Fruit fly (Drosophila melanogaster) whole organism, embryonic: ENCODE results near the gene CG14043.

Source experiments
- Adf1 ChIP-seq: fragments of 200-800 bp; sonication (Bioruptor generic); IDR thresholded peaks from 2 replicates; pipeline ENCODE4 v1.3.6; 2022; ENCODE audit warnings: missing biosample characterization, missing genetic modification characterization
- Antp ChIP-seq: fragments of 200-800 bp; sonication (Bioruptor generic); optimal IDR thresholded peaks from 3 replicates; lab custom pipeline; 2016; ENCODE audit warnings: missing biosample characterization, missing genetic modification characterization
- CG10959 ChIP-seq: fragments of 200-800 bp; sonication (Bioruptor generic); IDR thresholded peaks from 2 replicates; pipeline ENCODE4 v1.3.6; 2022; ENCODE audit warnings: missing biosample characterization, missing genetic modification characterization
- CG12236 ChIP-seq: fragments of 200-800 bp; sonication (Bioruptor generic); optimal IDR thresholded peaks from 2 replicates; lab custom pipeline; 2016; ENCODE audit warnings: missing biosample characterization, missing genetic modification characterization
- CG12744 ChIP-seq: fragments of 200-800 bp; sonication (Bioruptor generic); optimal IDR thresholded peaks from 2 replicates; lab custom pipeline; 2016; ENCODE audit warnings: missing biosample characterization, missing genetic modification characterization
- CG14667 ChIP-seq: fragments of 200-800 bp; sonication (Bioruptor generic); IDR thresholded peaks from 2 replicates; pipeline ENCODE4 v1.3.6; 2022; ENCODE audit warnings: missing biosample characterization, missing genetic modification characterization
- CG17359 ChIP-seq: fragments of 200-800 bp; sonication (Bioruptor generic); optimal IDR thresholded peaks from 3 replicates; lab custom pipeline; 2018; ENCODE audit warnings: missing biosample characterization, mild to moderate bottlenecking, missing genetic modification characterization, moderate library complexity
- CG17361 ChIP-seq: fragments of 200-800 bp; sonication (Bioruptor generic); IDR thresholded peaks from 3 replicates; pipeline ENCODE4 v1.3.6; 2022; ENCODE audit warnings: missing biosample characterization, missing genetic modification characterization
- CG1832 ChIP-seq: fragments of 200-800 bp; sonication (Bioruptor generic); optimal IDR thresholded peaks from 2 replicates; lab custom pipeline; 2017; ENCODE audit warnings: missing biosample characterization, mild to moderate bottlenecking, missing genetic modification characterization, inconsistent platforms
- CG2712 ChIP-seq: fragments of 200-800 bp; optimal IDR thresholded peaks from 3 replicates; lab custom pipeline; 2019; ENCODE audit warnings: missing biosample characterization, mild to moderate bottlenecking, missing genetic modification characterization, moderate library complexity
- CG3726 ChIP-seq: fragments of 200-800 bp; sonication (Bioruptor generic); IDR thresholded peaks from 3 replicates; pipeline ENCODE4, ENCODE4 v1.3.6; 2022; ENCODE audit warnings: missing biosample characterization, missing genetic modification characterization
- CG4707 ChIP-seq: fragments of 200-800 bp; sonication (Bioruptor generic); optimal IDR thresholded peaks from 2 replicates; lab custom pipeline; 2018; ENCODE audit warnings: missing biosample characterization, mild to moderate bottlenecking, missing genetic modification characterization, moderate library complexity
- CG6765 ChIP-seq: fragments of 200-800 bp; sonication (Bioruptor generic); optimal IDR thresholded peaks from 3 replicates; lab custom pipeline; 2017; ENCODE audit warnings: missing biosample characterization, mild to moderate bottlenecking, missing genetic modification characterization
- CG8359 ChIP-seq: fragments of 200-800 bp; sonication (Bioruptor generic); optimal IDR thresholded peaks from 2 replicates; lab custom pipeline; 2017; ENCODE audit warnings: missing biosample characterization, mild to moderate bottlenecking, missing genetic modification characterization, borderline replicate concordance
- CG9437 ChIP-seq: fragments of 200-800 bp; sonication (Bioruptor generic); optimal IDR thresholded peaks from 2 replicates; lab custom pipeline; 2018; ENCODE audit warnings: missing biosample characterization, mild to moderate bottlenecking, missing genetic modification characterization
- CG9609 ChIP-seq: fragments of 200-800 bp; sonication (Bioruptor generic); optimal IDR thresholded peaks from 3 replicates; lab custom pipeline; 2016; ENCODE audit warnings: missing biosample characterization, missing genetic modification characterization
- CG9817 ChIP-seq: fragments of 200-800 bp; sonication (Bioruptor generic); optimal IDR thresholded peaks from 2 replicates; lab custom pipeline; 2018; ENCODE audit warnings: missing biosample characterization, mild to moderate bottlenecking, missing genetic modification characterization, moderate library complexity
- CTCF ChIP-seq: fragments of 200-800 bp; sonication (Bioruptor generic); optimal IDR thresholded peaks from 2 replicates; lab custom pipeline; 2017; ENCODE audit warnings: missing biosample characterization, mild to moderate bottlenecking, missing genetic modification characterization, moderate library complexity
- Deaf1 ChIP-seq: fragments of 200-800 bp; optimal IDR thresholded peaks from 3 replicates; lab custom pipeline; 2019; ENCODE audit warnings: missing biosample characterization, mild to moderate bottlenecking, missing genetic modification characterization, moderate library complexity
- Dip3 ChIP-seq: fragments of 200-800 bp; sonication (Bioruptor generic); optimal IDR thresholded peaks from 3 replicates; lab custom pipeline; 2016; ENCODE audit warnings: missing biosample characterization, missing genetic modification characterization
- Ets97D ChIP-seq: fragments of 200-800 bp; sonication (Bioruptor generic); optimal IDR thresholded peaks from 3 replicates; lab custom pipeline; 2016; ENCODE audit warnings: missing biosample characterization, missing genetic modification characterization
- Gug ChIP-seq: fragments of 200-800 bp; sonication (Bioruptor generic); IDR thresholded peaks from 4 replicates; pipeline ENCODE4 v1.3.6; 2022; ENCODE audit warnings: missing biosample characterization, missing genetic modification characterization
- HLH54F ChIP-seq: fragments of 200-800 bp; sonication (Bioruptor generic); optimal IDR thresholded peaks from 3 replicates; lab custom pipeline; 2016; ENCODE audit warnings: missing biosample characterization, missing genetic modification characterization
- HmgZ ChIP-seq: fragments of 200-800 bp; sonication (Bioruptor generic); optimal IDR thresholded peaks from 2 replicates; lab custom pipeline; 2018; ENCODE audit warnings: missing biosample characterization, mild to moderate bottlenecking, missing genetic modification characterization
- Lpt ChIP-seq: fragments of >200 bp; optimal IDR thresholded peaks from 2 replicates; lab custom pipeline; 2018; ENCODE audit warnings: missing biosample characterization, missing genetic modification characterization
- MTF-1 ChIP-seq: fragments of 200-800 bp; sonication (Bioruptor generic); optimal IDR thresholded peaks from 2 replicates; lab custom pipeline; 2018; ENCODE audit warnings: missing biosample characterization, mild to moderate bottlenecking, missing genetic modification characterization, borderline replicate concordance
- Opbp ChIP-seq: fragments of 200-800 bp; sonication (Bioruptor generic); IDR thresholded peaks from 3 replicates; pipeline ENCODE4 v1.3.6; 2022; ENCODE audit warnings: missing biosample characterization, missing genetic modification characterization; ENCODE audit not compliant: partially characterized antibody
- Ravus ChIP-seq: fragments of 200-800 bp; sonication (Bioruptor generic); IDR thresholded peaks from 2 replicates; pipeline ENCODE4 v1.3.6; 2022; ENCODE audit warnings: missing biosample characterization, missing genetic modification characterization
- Sox100B ChIP-seq: fragments of 200-800 bp; sonication (Bioruptor generic); optimal IDR thresholded peaks from 3 replicates; lab custom pipeline; 2018; ENCODE audit warnings: missing biosample characterization, mild to moderate bottlenecking, missing genetic modification characterization
- Spps ChIP-seq: fragments of 200-800 bp; sonication (Bioruptor generic); optimal IDR thresholded peaks from 2 replicates; lab custom pipeline; 2018; ENCODE audit warnings: missing biosample characterization, mild to moderate bottlenecking, missing genetic modification characterization
- Taf1 ChIP-seq: fragments of 200-800 bp; sonication (Bioruptor generic); IDR thresholded peaks from 2 replicates; pipeline ENCODE4 v1.3.6; 2022; ENCODE audit warnings: missing biosample characterization, missing genetic modification characterization
- ab ChIP-seq: fragments of 200-800 bp; sonication (Bioruptor generic); optimal IDR thresholded peaks from 2 replicates; lab custom pipeline; 2016; ENCODE audit warnings: missing biosample characterization, missing genetic modification characterization
- corto ChIP-seq: fragments of 200-800 bp; sonication (Bioruptor generic); optimal IDR thresholded peaks from 2 replicates; lab custom pipeline; 2016; ENCODE audit warnings: missing biosample characterization, mild to moderate bottlenecking, missing genetic modification characterization, moderate library complexity
- croc ChIP-seq: fragments of 200-800 bp; sonication (Bioruptor generic); conservative IDR thresholded peaks from 3 replicates; pipeline ENCODE4 v1.3.6; 2022; ENCODE audit warnings: missing biosample characterization, missing genetic modification characterization
- dati ChIP-seq: fragments of 200-800 bp; sonication (Bioruptor generic); IDR thresholded peaks from 2 replicates; pipeline ENCODE4 v1.3.6; 2022; ENCODE audit warnings: missing biosample characterization, missing genetic modification characterization
- dmrt11E ChIP-seq: fragments of 200-800 bp; sonication (Bioruptor generic); optimal IDR thresholded peaks from 3 replicates; lab custom pipeline; 2018; ENCODE audit warnings: missing biosample characterization, mild to moderate bottlenecking, missing genetic modification characterization, moderate library complexity
- fd3F ChIP-seq: fragments of 200-800 bp; sonication (Bioruptor generic); optimal IDR thresholded peaks from 2 replicates; lab custom pipeline; 2018; ENCODE audit warnings: missing biosample characterization, mild to moderate bottlenecking, missing genetic modification characterization, moderate library complexity
- kah ChIP-seq: fragments of 200-800 bp; sonication (Bioruptor generic); optimal IDR thresholded peaks from 2 replicates; lab custom pipeline; 2018; ENCODE audit warnings: missing biosample characterization, mild to moderate bottlenecking, missing genetic modification characterization
- klu ChIP-seq: fragments of 200-800 bp; sonication (Bioruptor generic); IDR thresholded peaks from 2 replicates; pipeline ENCODE4 v1.3.6; 2022; ENCODE audit warnings: missing biosample characterization, missing genetic modification characterization
- lbe ChIP-seq: fragments of 200-800 bp; sonication (Bioruptor generic); optimal IDR thresholded peaks from 2 replicates; lab custom pipeline; 2016; ENCODE audit warnings: missing biosample characterization, mild to moderate bottlenecking, missing genetic modification characterization
- maf-S ChIP-seq: fragments of 200-800 bp; sonication (Bioruptor generic); optimal IDR thresholded peaks from 2 replicates; lab custom pipeline; 2016; ENCODE audit warnings: missing biosample characterization, missing genetic modification characterization
- oc ChIP-seq: fragments of 200-800 bp; sonication (Bioruptor generic); optimal IDR thresholded peaks from 2 replicates; lab custom pipeline; 2018; ENCODE audit warnings: missing biosample characterization, mild to moderate bottlenecking, missing genetic modification characterization, moderate library complexity
- sd ChIP-seq: fragments of 200-800 bp; sonication (Bioruptor generic); optimal IDR thresholded peaks from 3 replicates; lab custom pipeline; 2018; ENCODE audit warnings: missing biosample characterization, mild to moderate bottlenecking, missing genetic modification characterization, moderate library complexity
- so ChIP-seq: fragments of 200-800 bp; sonication (Bioruptor generic); IDR thresholded peaks from 3 replicates; pipeline ENCODE4 v1.3.6; 2022; ENCODE audit warnings: missing biosample characterization, missing genetic modification characterization
- tap ChIP-seq: fragments of 200-800 bp; optimal IDR thresholded peaks from 3 replicates; lab custom pipeline; 2019; ENCODE audit warnings: missing biosample characterization, mild to moderate bottlenecking, missing genetic modification characterization, moderate library complexity
- toy ChIP-seq: fragments of 200-800 bp; sonication (Bioruptor generic); IDR thresholded peaks from 2 replicates; pipeline ENCODE4 v1.3.6; 2022; ENCODE audit warnings: missing biosample characterization, missing genetic modification characterization
- ttk ChIP-seq: fragments of 200-800 bp; sonication (Bioruptor generic); IDR thresholded peaks from 2 replicates; pipeline ENCODE4 v2.1.2; 2022; ENCODE audit warnings: missing biosample characterization, missing genetic modification characterization
- twi ChIP-seq: fragments of 200-800 bp; optimal IDR thresholded peaks from 2 replicates; lab custom pipeline; 2019; ENCODE audit warnings: missing biosample characterization, mild to moderate bottlenecking, missing genetic modification characterization, moderate library complexity
- vnd ChIP-seq: fragments of 200-800 bp; sonication (Bioruptor generic); IDR thresholded peaks from 3 replicates; pipeline ENCODE4 v1.3.6; 2022; ENCODE audit warnings: missing biosample characterization, missing genetic modification characterization; ENCODE audit not compliant: partially characterized antibody
- zen2 ChIP-seq: fragments of 200-800 bp; sonication (Bioruptor generic); IDR thresholded peaks from 3 replicates; pipeline ENCODE4 v1.3.6; 2022; ENCODE audit warnings: missing biosample characterization, missing genetic modification characterization; ENCODE audit not compliant: partially characterized antibody

Gene CG14043

DNA sequence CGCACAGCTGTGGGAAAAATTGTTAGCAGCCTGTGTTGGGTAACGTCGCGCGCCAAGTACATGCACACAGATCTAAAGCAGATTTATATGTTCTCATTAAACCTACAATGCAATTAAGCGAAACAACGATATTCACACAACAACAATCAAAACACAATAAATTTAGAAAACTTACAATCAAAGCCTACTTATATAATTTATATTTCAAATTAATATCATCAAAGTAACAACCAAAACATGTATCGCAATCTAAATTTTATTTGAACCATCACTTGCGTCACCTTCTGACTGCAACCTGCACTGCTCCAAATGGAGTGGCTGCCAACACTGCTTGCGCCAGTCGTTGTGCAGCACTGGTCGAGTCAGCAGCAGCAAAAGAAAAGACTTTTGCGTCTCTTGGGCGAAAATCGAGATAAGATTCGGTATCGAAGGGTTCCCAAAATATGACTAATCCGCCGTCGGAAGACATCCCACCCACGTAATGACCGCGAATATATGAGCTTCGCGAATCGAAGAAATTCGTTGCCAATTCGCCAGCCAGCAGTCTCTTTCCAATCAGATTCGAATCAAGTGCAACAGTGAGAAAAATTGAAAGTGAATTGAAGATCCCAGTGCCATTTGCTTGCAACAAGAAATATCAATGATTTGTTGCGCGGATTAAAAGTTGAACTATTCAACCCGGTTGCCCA, 9.9 kb downstream of the CG14043 start, which contains the start of the genes CG8892 and CG34126 (continued):
- TF ChIP-seq klu (GFP tag; lab: Robert Waterston, UW) (peak; percentile 97), Dip3 (peak; percentile 98), zen2 (no peak), ab (GFP tag; lab: Kevin White, UChicago) (peak; percentile 96), HLH54F (peak; percentile 98), fd3F (GFP tag; lab: Kevin White, UChicago) (peak; percentile 95), Spps (peak; percentile 91), maf-S (GFP tag; lab: Kevin White, UChicago) (peak; percentile 96), oc (tag; lab: Kevin White, UChicago) (peak; percentile 89), corto (GFP tag; lab: Kevin White, UChicago) (peak; percentile 95), CTCF (GFP tag; lab: Kevin White, UChicago) (peak; percentile 57), toy (GFP tag; lab: Robert Waterston, UW) (peak; percentile 93), CG12744 (GFP tag; lab: Kevin White, UChicago) (peak; percentile 87), tap (tag; lab: Kevin White, UChicago) (peak; percentile 89), Sox100B (GFP tag; lab: Kevin White, UChicago) (peak; percentile 96), sd (tag; lab: Kevin White, UChicago) (peak; percentile 90), CG9437 (GFP tag; lab: Kevin White, UChicago) (peak; percentile 92), Ravus (GFP tag; lab: Robert Waterston, UW) (peak; percentile 84), CG10959 (peak; percentile 93), croc (GFP tag; lab: Robert Waterston, UW) (peak; percentile 98), CG17359 (tag; lab: Kevin White, UChicago) (peak; percentile 96), so (GFP tag; lab: Robert Waterston, UW) (peak; percentile 95), MTF-1 (peak; percentile 81), CG8359 (GFP tag; lab: Kevin White, UChicago) (peak; percentile 87), CG9609 (GFP tag; lab: Kevin White, UChicago) (peak; percentile 97), CG17361 (GFP tag; lab: Robert Waterston, UW) (peak; percentile 98), Opbp (GFP tag; lab: Robert Waterston, UW) (0 out of 3 replicates have a peak, but pooled peaks have one; percentile 28), CG2712 (peak; percentile 98), CG14667 (GFP tag; lab: Robert Waterston, UW) (peak; percentile 95), vnd (GFP tag; lab: Robert Waterston, UW) (no peak), Deaf1 (tag; lab: Kevin White, UChicago) (peak; percentile 81), CG1832 (GFP tag; lab: Kevin White, UChicago) (peak; percentile 3), CG12236 (GFP tag; lab: Kevin White, UChicago) (peak; percentile 87), CG9817 (tag; lab: Kevin White, UChicago) (peak; percentile 98), Lpt (GFP tag; lab: Kevin White, UChicago) (no peak), Taf1 (GFP tag; lab: Robert Waterston, UW) (peak; percentile 88), CG3726 (GFP tag; lab: Robert Waterston, UW) (peak; percentile 92; the same call in 2 of the 3 replicates), CG4707 (GFP tag; lab: Kevin White, UChicago) (peak; percentile 80), HmgZ (tag; lab: Kevin White, UChicago) (peak; percentile 98), Ets97D (GFP tag; lab: Kevin White, UChicago) (peak; percentile 92), twi (tag; lab: Kevin White, UChicago) (peak; percentile 97), dati (GFP tag; lab: Robert Waterston, UW) (peak; percentile 83), CG6765 (GFP tag; lab: Kevin White, UChicago) (peak; percentile 91), Antp (peak; percentile 96), Gug (GFP tag; lab: Robert Waterston, UW) (peak; percentile 99), kah (GFP tag; lab: Kevin White, UChicago) (peak; percentile 87), ttk (GFP tag; lab: Robert Waterston, UW) (peak; percentile 93), Adf1 (peak; percentile 80), dmrt11E (peak; percentile 96), lbe (GFP tag; lab: Kevin White, UChicago) (peak; percentile 95)
